Worm (Caenorhabditis elegans) whole organism, L3 larva: ENCODE data around the gene deg-3.
A peak's percentile ranks its signal among the peaks of the same experiment; 100 is the strongest.

Experiments used
- aly-2 ChIP-seq: fragments of 150-350 bp; optimal IDR thresholded peaks from 2 replicates; lab custom pipeline; 2014; ENCODE audit warnings: missing biosample characterization, missing genetic modification characterization
- elt-1 ChIP-seq: fragments of 150-350 bp; optimal IDR thresholded peaks from 2 replicates; lab custom pipeline; 2014; ENCODE audit warnings: missing biosample characterization, missing genetic modification characterization
- elt-2 ChIP-seq: sonication (generic microtip); optimal IDR thresholded peaks from 2 replicates; lab custom pipeline; 2016; ENCODE audit warnings: missing genetic modification reagents, mild to moderate bottlenecking, missing genetic modification characterization, missing compliant biosample characterization
- fos-1 ChIP-seq: fragments of 150-350 bp; optimal IDR thresholded peaks from 2 replicates; lab custom pipeline; 2014; ENCODE audit warnings: missing biosample characterization, missing genetic modification characterization
- lin-39 ChIP-seq: fragments of 150-350 bp; optimal IDR thresholded peaks from 2 replicates; lab custom pipeline; 2018; ENCODE audit warnings: missing biosample characterization, missing genetic modification reagents, missing genetic modification characterization
- mdl-1 ChIP-seq: fragments of 150-350 bp; optimal IDR thresholded peaks from 2 replicates; lab custom pipeline; 2014; ENCODE audit warnings: missing biosample characterization, missing genetic modification characterization
- nhr-12 ChIP-seq: fragments of 150-350 bp; optimal IDR thresholded peaks from 2 replicates; lab custom pipeline; 2014; ENCODE audit warnings: missing biosample characterization, missing genetic modification characterization
- nhr-237 ChIP-seq: fragments of 150-350 bp; optimal IDR thresholded peaks from 2 replicates; lab custom pipeline; 2014; ENCODE audit warnings: missing biosample characterization, missing genetic modification characterization
- nhr-28 ChIP-seq: fragments of 150-350 bp; optimal IDR thresholded peaks from 2 replicates; lab custom pipeline; 2014; ENCODE audit warnings: missing biosample characterization, missing genetic modification characterization
- nhr-76 ChIP-seq: fragments of 150-350 bp; sonication (generic microtip); optimal IDR thresholded peaks from 5 replicates; lab custom pipeline; 2014; ENCODE audit warnings: missing biosample characterization, missing genetic modification characterization
- pha-4 ChIP-seq: fragments of 150-350 bp; optimal IDR thresholded peaks from 2 replicates; lab custom pipeline; 2014; ENCODE audit warnings: missing biosample characterization, missing genetic modification reagents, missing genetic modification characterization
- pqm-1 ChIP-seq: fragments of 150-350 bp; optimal IDR thresholded peaks from 2 replicates; lab custom pipeline; 2017; ENCODE audit warnings: missing biosample characterization, missing genetic modification characterization, inconsistent platforms
- unc-39 ChIP-seq: sonication (generic microtip); optimal IDR thresholded peaks from 4 replicates; lab custom pipeline; 2017; ENCODE audit warnings: missing biosample characterization, missing genetic modification characterization
- unc-62 ChIP-seq: fragments of 150-350 bp; sonication (generic microtip); optimal IDR thresholded peaks from 4 replicates; lab custom pipeline; 2014; ENCODE audit warnings: missing biosample characterization, missing genetic modification reagents, missing genetic modification characterization

DNA sequence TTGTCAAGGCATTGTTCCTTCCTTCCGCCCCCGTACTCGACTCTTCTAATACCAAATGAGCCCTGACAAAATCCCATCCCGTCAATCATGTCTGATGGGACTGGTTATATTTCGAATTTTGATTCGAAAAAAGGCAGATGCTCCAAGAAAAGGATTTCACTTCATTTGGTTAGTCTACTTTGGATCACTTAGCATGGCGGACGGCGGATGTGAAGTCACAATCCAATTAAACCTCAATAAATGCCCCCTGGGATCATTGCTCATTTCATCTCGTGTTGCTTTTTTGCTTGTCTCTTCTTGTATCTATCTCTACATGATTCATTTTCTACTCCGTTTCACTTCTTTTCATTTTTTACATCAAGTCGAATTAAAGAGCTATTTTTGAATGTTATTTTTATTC lies 35.6 kb downstream of the deg-3 start:
- TF ChIP-seq nhr-237 (tag; lab: Kevin White, UChicago) (no peak), nhr-28 (tag; lab: Kevin White, UChicago) (no peak), fos-1 (tag; lab: Kevin White, UChicago) (no peak), lin-39 (tag; lab: Kevin White, UChicago) (peak; percentile 38), unc-62 (GFP tag; lab: Kevin White, UChicago) (no peak), pqm-1 (tag; lab: Kevin White, UChicago) (no peak), aly-2 (tag; lab: Kevin White, UChicago) (no peak), elt-1 (tag; lab: Kevin White, UChicago) (no peak), nhr-76 (no peak), pha-4 (tag; lab: Kevin White, UChicago) (no peak), mdl-1 (tag; lab: Kevin White, UChicago) (no peak), nhr-12 (tag; lab: Kevin White, UChicago) (no peak), unc-39 (tag; lab: Kevin White, UChicago) (no peak), elt-2 (tag; lab: Kevin White, UChicago) (no peak)
